Fruit fly (Drosophila melanogaster): Measurements from ENCODE around the gene MagR.

The MagR gene

DNA sequence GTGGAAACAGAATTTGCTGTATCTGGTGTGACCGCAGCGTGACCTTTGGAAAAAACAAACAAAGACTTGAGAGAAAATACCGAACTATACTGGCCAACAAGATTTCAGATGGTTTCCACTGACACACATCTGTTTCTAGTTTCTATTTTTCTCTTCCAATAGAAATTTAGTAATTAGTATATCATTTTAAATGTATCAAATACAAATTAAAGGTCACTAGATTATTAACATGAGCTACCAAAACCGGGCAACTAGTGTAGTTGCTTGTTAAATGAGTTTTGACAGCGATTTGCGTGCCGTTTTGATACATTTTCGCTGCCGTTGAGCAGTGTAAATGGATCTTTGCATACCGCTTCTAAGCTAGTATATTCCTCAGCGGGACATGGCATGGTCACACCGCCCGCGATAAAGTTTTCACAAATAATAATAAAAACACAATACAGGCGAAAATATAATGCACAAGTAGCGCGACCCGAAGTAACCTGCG is 30.3 kb upstream of the MagR start, which contains the start of the genes Pis and Hap40 (continued):
- TF ChIP-seq CG17361 (GFP tag; IDR thresholded peaks at IDR 0.05) (peak; percentile 88), CG17829 (tag; optimal IDR thresholded peaks at IDR 0.05) (peak; percentile 80), CG18764 (GFP tag; optimal IDR thresholded peaks at IDR 0.05) (peak; percentile 43), dysf (GFP tag; IDR thresholded peaks at IDR 0.05) (peak; percentile 84), al (GFP tag; IDR thresholded peaks at IDR 0.05) (peak; percentile 58), GATAe (GFP tag; conservative IDR thresholded peaks at IDR 0.05) (no peak; the same call in 1 of the 2 replicates), CkIIα-i1 (GFP tag; IDR thresholded peaks at IDR 0.05) (no peak), CG7928 (GFP tag; optimal IDR thresholded peaks at IDR 0.05) (peak; percentile 37), CG10959 (GFP tag; IDR thresholded peaks at IDR 0.05) (peak; percentile 26; the same call in 1 of the 2 replicates), tup (GFP tag; optimal IDR thresholded peaks at IDR 0.05) (no peak), CG2889 (GFP tag; IDR thresholded peaks at IDR 0.05) (peak; percentile 73; the same call in 2 of the 3 replicates), jing (GFP tag; optimal IDR thresholded peaks at IDR 0.05) (no peak), CG14441 (GFP tag; IDR thresholded peaks at IDR 0.05) (peak; percentile 74), Awh (GFP tag; IDR thresholded peaks at IDR 0.05) (no peak), CG17802 (tag; optimal IDR thresholded peaks at IDR 0.05) (peak; percentile 77), Pdp1 (GFP tag; optimal IDR thresholded peaks at IDR 0.05) (peak; percentile 42 to 74), HLH3B (GFP tag; IDR thresholded peaks at IDR 0.05) (peak; percentile 49; the same call in 1 of the 2 replicates), CG2202 (tag; optimal IDR thresholded peaks at IDR 0.05) (no peak), Dip2 (GFP tag; IDR thresholded peaks at IDR 0.05) (no peak), caup (GFP tag; optimal IDR thresholded peaks at IDR 0.05; ENCODE audit: severe bottlenecking) (peak; percentile 22), CG15479 (GFP tag; optimal IDR thresholded peaks at IDR 0.05) (no peak), Rfx (GFP tag; IDR thresholded peaks at IDR 0.05) (peak; percentile 85), scrt (GFP tag; optimal IDR thresholded peaks at IDR 0.05) (no peak), CG8388 (GFP tag; optimal IDR thresholded peaks at IDR 0.05) (peak; percentile 56), CG42726 (GFP tag; IDR thresholded peaks at IDR 0.05; ENCODE audit: partially characterized antibody) (no peak), Fer1 (GFP tag; optimal IDR thresholded peaks at IDR 0.05) (peak; percentile 42), Nf-YB (GFP tag; optimal IDR thresholded peaks at IDR 0.05) (peak; percentile 29), az2 (GFP tag; optimal IDR thresholded peaks at IDR 0.05) (peak; percentile 44), ato (GFP tag; IDR thresholded peaks at IDR 0.05; ENCODE audit: partially characterized antibody) (no peak), eve (GFP tag; optimal IDR thresholded peaks at IDR 0.05) (no peak)

DNA sequence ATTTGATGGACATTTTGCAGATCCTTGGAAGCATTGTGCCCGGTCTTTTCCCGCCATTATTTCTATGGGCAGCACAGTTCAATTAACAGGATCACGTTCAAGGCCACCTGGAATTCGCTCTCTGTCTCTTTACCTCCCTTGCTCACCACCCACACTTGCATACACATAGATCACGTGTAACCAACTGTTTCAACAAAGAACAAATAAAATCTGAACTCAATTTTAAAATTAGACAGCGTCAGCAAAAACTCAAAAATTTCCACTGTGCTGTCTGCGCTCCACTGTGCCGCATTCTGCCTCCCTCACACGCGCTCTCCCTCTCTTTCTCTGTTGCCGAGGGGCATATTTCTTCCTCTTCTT is 24.5 kb upstream of the MagR start:
- TF ChIP-seq dan (GFP tag; IDR thresholded peaks at IDR 0.05) (no peak), CG4707 (GFP tag; optimal IDR thresholded peaks at IDR 0.05) (peak; percentile 98), pan (optimal IDR thresholded peaks at IDR 0.05) (no peak), pan (GFP tag; optimal IDR thresholded peaks at IDR 0.05 in 1 of 2, IDR thresholded peaks at IDR 0.05 in 1 of 2) (peak in 1 of 2 experiments; percentile 28), her (GFP tag; optimal IDR thresholded peaks at IDR 0.05) (no peak), CG8290 (GFP tag; optimal IDR thresholded peaks at IDR 0.05) (no peak), CG8290 (tag; optimal IDR thresholded peaks at IDR 0.05) (peak in 1 of 2 experiments; percentile 24), CG9727 (GFP tag; optimal IDR thresholded peaks at IDR 0.05) (peak; percentile 19), CG14965 (GFP tag; optimal IDR thresholded peaks at IDR 0.05; ENCODE audit: borderline replicate concordance) (no peak), phol (tag; optimal IDR thresholded peaks at IDR 0.05) (peak; percentile 8), CG9609 (GFP tag; optimal IDR thresholded peaks at IDR 0.05) (peak; percentile 4), Camta (GFP tag; optimal IDR thresholded peaks at IDR 0.05) (no peak), CG32532 (GFP tag; IDR thresholded peaks at IDR 0.05) (peak; percentile 34; the same call in 1 of the 2 replicates), Ets65A (GFP tag) (no peak), CG8388 (GFP tag; optimal IDR thresholded peaks at IDR 0.05) (no peak), CG2678 (tag; optimal IDR thresholded peaks at IDR 0.05) (peak; percentile 3), Xbp1 (GFP tag; optimal IDR thresholded peaks at IDR 0.05) (no peak), CG15601 (tag; optimal IDR thresholded peaks at IDR 0.05) (peak; percentile 56), jumu (GFP tag; optimal IDR thresholded peaks at IDR 0.05) (no peak), grau (tag; optimal IDR thresholded peaks at IDR 0.05) (peak; percentile 14), chinmo (GFP tag; IDR thresholded peaks at IDR 0.05; ENCODE audit: partially characterized antibody) (0 out of 4 replicates have a peak, but pooled peaks have one; percentile 8), ATbp (GFP tag; optimal IDR thresholded peaks at IDR 0.05) (peak; percentile 20), CG1603 (tag; optimal IDR thresholded peaks at IDR 0.05) (peak; percentile 22)

Measured in whole organism, embryonic.